Worm (Caenorhabditis elegans): ENCODE results near the gene C03H5.5.

Gene C03H5.5

DNA sequence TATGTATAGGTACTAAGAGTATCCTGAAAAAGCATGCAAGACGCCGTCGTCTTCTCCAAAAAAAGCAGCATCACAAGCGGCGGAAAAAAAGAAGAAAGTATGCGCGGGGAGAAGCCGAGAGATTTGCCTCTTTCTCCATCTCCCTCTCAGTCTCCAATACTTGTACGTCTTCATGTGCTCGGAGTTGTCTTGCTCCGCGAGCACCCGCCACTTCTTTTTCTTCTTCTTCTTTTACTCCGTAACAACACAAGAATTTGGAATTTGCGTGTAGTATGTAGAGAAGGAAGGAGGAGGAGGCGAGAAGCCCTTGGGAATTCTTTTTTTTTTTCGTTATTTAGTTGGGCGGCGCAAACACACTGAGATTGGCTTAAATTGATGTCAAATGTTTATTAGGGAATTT lies 16.1 kb upstream of the C03H5.5 start:
- peak; percentile 43 for TF ChIP-seq ces-1 (GFP tag; optimal IDR thresholded peaks at IDR 0.05)
- TF ChIP-seq unc-120 (tag; optimal IDR thresholded peaks at IDR 0.05; ENCODE audit: poor library complexity, severe bottlenecking) = no peak

ce11 chrII:400167-400566 lies 15.0 kb upstream of the C03H5.5 start:
- TF ChIP-seq hlh-1 (tag; optimal IDR thresholded peaks at IDR 0.05) (no peak), unc-62 (GFP tag; optimal IDR thresholded peaks at IDR 0.05) (no peak), blmp-1 (tag; optimal IDR thresholded peaks at IDR 0.05) (no peak), pha-4 (tag; optimal IDR thresholded peaks at IDR 0.05) (no peak), ces-1 (GFP tag; optimal IDR thresholded peaks at IDR 0.05) (peak; percentile 51), flh-1 (GFP tag; optimal IDR thresholded peaks at IDR 0.05) (no peak)

DNA sequence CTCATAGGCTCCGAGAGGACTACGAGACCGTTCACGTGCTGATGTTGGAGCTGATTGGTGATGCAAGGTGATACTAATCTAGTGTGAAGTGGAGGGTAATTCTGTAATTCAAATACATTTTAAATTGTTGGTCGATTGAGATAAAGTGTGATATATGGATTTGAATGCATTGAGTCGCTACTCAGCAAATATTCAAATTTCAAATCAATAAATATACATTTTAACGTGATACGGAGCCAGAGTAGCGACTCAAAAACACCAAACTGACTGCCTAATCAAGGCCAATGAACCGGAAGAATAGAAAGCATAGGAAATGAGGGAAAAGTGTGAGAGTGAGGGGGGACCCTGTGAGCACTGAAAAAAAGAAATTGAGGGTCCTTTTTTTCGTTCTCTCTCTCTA lies 14.2 kb upstream of the C03H5.5 start, which contains the start of gene C03H5.6:
Gene C03H5.6 (minus strand): TSS at position 101 of the 400 bp plus-strand sequence.
- TF ChIP-seq lin-32 (GFP tag; optimal IDR thresholded peaks at IDR 0.05) = no peak
- TF ChIP-seq nhr-76 (tag; optimal IDR thresholded peaks at IDR 0.05) = no peak
- no peak for TF ChIP-seq mls-2 (tag; optimal IDR thresholded peaks at IDR 0.05)
- TF ChIP-seq M03D4.4 (tag; optimal IDR thresholded peaks at IDR 0.05) = no peak
- no peak for TF ChIP-seq mep-1 (tag; optimal IDR thresholded peaks at IDR 0.05)
- TF ChIP-seq cnd-1 (tag; optimal IDR thresholded peaks at IDR 0.05) = no peak
- no peak for TF ChIP-seq ceh-39 (tag; optimal IDR thresholded peaks at IDR 0.05)
- TF ChIP-seq sem-2 (GFP tag; optimal IDR thresholded peaks at IDR 0.05) = no peak
- no peak for TF ChIP-seq snpc-4 (tag; optimal IDR thresholded peaks at IDR 0.05)
- no peak for TF ChIP-seq ztf-11 (tag; optimal IDR thresholded peaks at IDR 0.05)
- TF ChIP-seq nhr-237 (tag; optimal IDR thresholded peaks at IDR 0.05) = no peak
- TF ChIP-seq lsy-2 (tag; optimal IDR thresholded peaks at IDR 0.05) = no peak
- TF ChIP-seq ces-1 (GFP tag; optimal IDR thresholded peaks at IDR 0.05) = no peak
- no peak for TF ChIP-seq pha-4 (tag; optimal IDR thresholded peaks at IDR 0.05)
- no peak for TF ChIP-seq bed-3 (GFP tag; optimal IDR thresholded peaks at IDR 0.05)

DNA sequence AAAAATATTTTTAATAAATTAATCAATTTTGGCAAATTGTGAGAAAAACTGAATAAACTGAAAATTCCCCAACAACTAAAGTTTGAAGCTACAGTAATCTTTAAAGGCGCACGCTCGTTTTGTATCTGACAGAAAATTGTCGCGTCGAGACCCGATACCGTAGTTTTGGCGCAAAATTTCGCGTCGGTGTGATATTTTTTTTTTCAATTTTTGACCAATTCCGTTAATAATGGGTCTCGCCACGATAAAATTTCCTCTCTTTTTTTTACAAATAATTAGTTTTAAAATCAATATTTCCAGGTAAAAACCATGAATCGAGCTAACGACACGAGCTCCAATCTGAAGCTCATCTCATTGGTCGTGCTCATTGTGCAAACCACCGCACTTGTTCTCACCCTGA lies 3.4 kb upstream of the C03H5.5 start, which contains the start of gene nstp-4:
Gene nstp-4 (plus strand): TSS at position 301 of the 400 bp plus-strand sequence.
- TF ChIP-seq lin-13 (tag; optimal IDR thresholded peaks at IDR 0.05) = no peak
- TF ChIP-seq ceh-83 (GFP tag; optimal IDR thresholded peaks at IDR 0.05) = no peak
- TF ChIP-seq unc-120 (tag; optimal IDR thresholded peaks at IDR 0.05; ENCODE audit: poor library complexity, severe bottlenecking) = no peak
- TF ChIP-seq cnd-1 (tag; optimal IDR thresholded peaks at IDR 0.05) = no peak
- no peak for TF ChIP-seq pha-4 (tag; optimal IDR thresholded peaks at IDR 0.05)
- no peak for TF ChIP-seq bed-3 (GFP tag; optimal IDR thresholded peaks at IDR 0.05)
- no peak for TF ChIP-seq hlh-1 (tag; optimal IDR thresholded peaks at IDR 0.05)
- TF ChIP-seq unc-62 (GFP tag; optimal IDR thresholded peaks at IDR 0.05) = no peak
- TF ChIP-seq ceh-39 (tag; optimal IDR thresholded peaks at IDR 0.05) = no peak
- no peak for TF ChIP-seq mls-2 (tag; optimal IDR thresholded peaks at IDR 0.05)
- no peak for TF ChIP-seq blmp-1 (tag; optimal IDR thresholded peaks at IDR 0.05)

- TF ChIP-seq elt-3 (tag; optimal IDR thresholded peaks at IDR 0.05) (no peak), elt-1 (tag; optimal IDR thresholded peaks at IDR 0.05; ENCODE audit: borderline replicate concordance, insufficient read depth) (no peak), bed-3 (GFP tag; optimal IDR thresholded peaks at IDR 0.05) (no peak), ces-1 (GFP tag; optimal IDR thresholded peaks at IDR 0.05) (no peak), lin-13 (tag; optimal IDR thresholded peaks at IDR 0.05) (no peak), lsy-2 (tag; optimal IDR thresholded peaks at IDR 0.05) (no peak), tbx-8 (GFP tag; optimal IDR thresholded peaks at IDR 0.05) (no peak), nhr-237 (tag; optimal IDR thresholded peaks at IDR 0.05) (no peak), mls-2 (tag; optimal IDR thresholded peaks at IDR 0.05) (no peak), M03D4.4 (tag; optimal IDR thresholded peaks at IDR 0.05) (no peak), ceh-43 (GFP tag; optimal IDR thresholded peaks at IDR 0.05) (no peak), ceh-39 (tag; optimal IDR thresholded peaks at IDR 0.05) (no peak)
Measured at ce11 chrII:387844-388355, 2.7 kb upstream of the C03H5.5 start.

DNA sequence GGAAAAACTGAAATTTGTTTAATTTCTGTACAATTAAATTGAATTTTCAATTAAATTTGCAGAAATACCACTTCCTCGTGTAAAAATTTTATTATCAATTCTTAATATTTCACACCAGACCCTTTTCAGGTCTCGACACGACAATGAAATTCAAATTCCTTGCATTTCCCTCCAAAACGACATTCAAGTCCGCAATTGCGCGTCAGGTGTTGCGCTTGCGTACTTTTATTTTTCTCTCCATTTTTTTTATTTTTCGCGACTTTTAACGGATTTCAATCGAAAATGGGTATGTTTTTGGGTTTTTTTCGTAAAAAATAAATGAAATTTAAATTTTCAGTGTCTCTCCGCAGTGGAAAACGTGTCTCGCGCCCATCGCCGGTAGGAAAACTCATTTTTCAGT lies 799 bp upstream of the C03H5.5 start, which contains the start of gene C03H5.3:
Gene C03H5.3 (plus strand): TSS at position 132 of the 400 bp plus-strand sequence.
- TF ChIP-seq nhr-237 (tag; optimal IDR thresholded peaks at IDR 0.05) = peak; percentile 35
- peak; percentile 24 for TF ChIP-seq lin-13 (tag; optimal IDR thresholded peaks at IDR 0.05)
- TF ChIP-seq mep-1 (tag; optimal IDR thresholded peaks at IDR 0.05) = peak; percentile 77
- peak; percentile 10 for TF ChIP-seq lsy-2 (tag; optimal IDR thresholded peaks at IDR 0.05)
- TF ChIP-seq ces-1 (GFP tag; optimal IDR thresholded peaks at IDR 0.05) = peak; percentile 48
- peak; percentile 22 for TF ChIP-seq pha-4 (tag; optimal IDR thresholded peaks at IDR 0.05)
- no peak for TF ChIP-seq ztf-11 (tag; optimal IDR thresholded peaks at IDR 0.05)
- no peak for TF ChIP-seq snpc-4 (tag; optimal IDR thresholded peaks at IDR 0.05)
